Fruit fly (Drosophila melanogaster) whole organism, adult: ENCODE measurements around the gene CG7781.

Experiments
- CG5204 ChIP-seq: fragments of 200-800 bp; sonication (Bioruptor generic); optimal IDR thresholded peaks from 2 replicates; lab custom pipeline; 2016; ENCODE audit warnings: missing biosample characterization, missing genetic modification characterization
- CG7101 ChIP-seq: fragments of 200-800 bp; sonication (Bioruptor generic); optimal IDR thresholded peaks from 2 replicates; lab custom pipeline; 2018; ENCODE audit warnings: missing biosample characterization, mild to moderate bottlenecking, missing genetic modification characterization, moderate library complexity
- Hr96 ChIP-seq: fragments of 200-800 bp; sonication (Bioruptor generic); optimal IDR thresholded peaks from 2 replicates; lab custom pipeline; 2016; ENCODE audit warnings: missing biosample characterization, missing genetic modification characterization
- tj ChIP-seq: fragments of 200-800 bp; sonication (Bioruptor generic); optimal IDR thresholded peaks from 3 replicates; lab custom pipeline; 2017; ENCODE audit warnings: missing biosample characterization, mild to moderate bottlenecking, missing genetic modification characterization, moderate library complexity
- toe ChIP-seq: fragments of 200-800 bp; sonication (Bioruptor generic); optimal IDR thresholded peaks from 2 replicates; lab custom pipeline; 2016; ENCODE audit warnings: missing biosample characterization, missing genetic modification characterization

dm6 chr2L:8276287-8276686, 48.9 kb downstream of the CG7781 start:
- no peak for TF ChIP-seq toe (GFP tag; lab: Kevin White, UChicago)
- TF ChIP-seq tj = no peak
- no peak for TF ChIP-seq CG7101
- no peak for TF ChIP-seq Hr96 (GFP tag; lab: Kevin White, UChicago)
- no peak for TF ChIP-seq CG5204 (GFP tag; lab: Kevin White, UChicago)
